Worm (Caenorhabditis elegans) whole organism, L1 larva: ENCODE data around the gene abhd-12.

Experiments
- C04F5.9 ChIP-seq: sonication (generic microtip); optimal IDR thresholded peaks from 2 replicates; lab custom pipeline; 2016; ENCODE audit warnings: missing genetic modification characterization, missing compliant biosample characterization
- C16A3.4 ChIP-seq: fragments of 150-350 bp; optimal IDR thresholded peaks from 2 replicates; lab custom pipeline; 2014; ENCODE audit warnings: missing biosample characterization, missing genetic modification characterization
- F16B12.6 ChIP-seq: fragments of 150-350 bp; optimal IDR thresholded peaks from 2 replicates; lab custom pipeline; 2014; ENCODE audit warnings: missing biosample characterization, missing genetic modification characterization
- Y116A8C.19 ChIP-seq: sonication (generic microtip); optimal IDR thresholded peaks from 2 replicates; lab custom pipeline; 2016; ENCODE audit warnings: missing compliant biosample characterization, missing genetic modification characterization, borderline replicate concordance
- aha-1 ChIP-seq: fragments of 150-350 bp; optimal IDR thresholded peaks from 2 replicates; lab custom pipeline; 2014; ENCODE audit warnings: missing biosample characterization, missing genetic modification characterization
- alr-1 ChIP-seq: fragments of 200-800 bp; sonication (Bioruptor generic); optimal IDR thresholded peaks from 2 replicates; lab custom pipeline; 2018; ENCODE audit warnings: borderline replicate concordance, mild to moderate bottlenecking, missing genetic modification characterization, missing compliant biosample characterization
- aly-2 ChIP-seq: fragments of 150-350 bp; optimal IDR thresholded peaks from 2 replicates; lab custom pipeline; 2014; ENCODE audit warnings: missing biosample characterization, missing genetic modification characterization
- ama-1 ChIP-seq: fragments of 150-350 bp; optimal IDR thresholded peaks from 2 replicates; lab custom pipeline; 2014
- blmp-1 ChIP-seq: fragments of 150-350 bp; optimal IDR thresholded peaks from 2 replicates; lab custom pipeline; 2014; ENCODE audit warnings: missing biosample characterization, missing genetic modification characterization
- ceh-63 ChIP-seq: fragments of 200-800 bp; sonication (Bioruptor generic); optimal IDR thresholded peaks from 2 replicates; lab custom pipeline; 2018; ENCODE audit warnings: mild to moderate bottlenecking, missing genetic modification characterization, missing compliant biosample characterization
- ceh-8 ChIP-seq: fragments of 200-800 bp; sonication (Bioruptor generic); optimal IDR thresholded peaks from 2 replicates; lab custom pipeline; 2018; ENCODE audit warnings: mild to moderate bottlenecking, missing genetic modification characterization, moderate library complexity, missing compliant biosample characterization
- ceh-90 ChIP-seq: sonication (generic microtip); optimal IDR thresholded peaks from 2 replicates; lab custom pipeline; 2016; ENCODE audit warnings: missing genetic modification characterization, missing compliant biosample characterization
- ces-1 ChIP-seq: fragments of 150-350 bp; optimal IDR thresholded peaks from 2 replicates; lab custom pipeline; 2014; ENCODE audit warnings: missing biosample characterization, missing genetic modification reagents, missing genetic modification characterization
- dpl-1 ChIP-seq, 3 experiments: fragments of 150-350 bp in 2 of 3; sonication (generic microtip) in 1 of 3; optimal IDR thresholded peaks; 2 replicates each; lab custom pipeline; 2014 to 2017; ENCODE audit warnings: missing biosample characterization in 3 of 3, missing genetic modification characterization in 3 of 3, missing genetic modification reagents in 3 of 3
- dsc-1 ChIP-seq: sonication (generic microtip); optimal IDR thresholded peaks from 2 replicates; lab custom pipeline; 2016; ENCODE audit warnings: mild to moderate bottlenecking, missing genetic modification characterization, missing compliant biosample characterization
- efl-1 ChIP-seq, 4 experiments: fragments of 150-350 bp; optimal IDR thresholded peaks in 3 of 4; peaks in 1 of 4; 1 replicate in 1 of 4; 2 replicates in 3 of 4; lab custom pipeline; 2014; ENCODE audit warnings: missing biosample characterization in 2 of 4, missing genetic modification characterization in 2 of 4, missing genetic modification reagents in 2 of 4
- efl-3 ChIP-seq: fragments of 200-800 bp; sonication (Bioruptor generic); optimal IDR thresholded peaks from 2 replicates; lab custom pipeline; 2018; ENCODE audit warnings: mild to moderate bottlenecking, missing genetic modification characterization, missing compliant biosample characterization
- egl-13 ChIP-seq: sonication (generic microtip); optimal IDR thresholded peaks from 2 replicates; lab custom pipeline; 2016; ENCODE audit warnings: missing genotype, missing genetic modification reagents, missing genetic modification characterization, missing compliant biosample characterization
- egl-27 ChIP-seq, 2 experiments: fragments of 150-350 bp in 1 of 2; sonication (generic microtip); optimal IDR thresholded peaks; 3 replicates each; lab custom pipeline; 2017 to 2018; ENCODE audit warnings: missing biosample characterization in 2 of 2, missing genetic modification characterization in 2 of 2, missing genetic modification reagents in 2 of 2
- elt-2 ChIP-seq: sonication (generic microtip); optimal IDR thresholded peaks from 2 replicates; lab custom pipeline; 2016; ENCODE audit warnings: missing genetic modification characterization, mild to moderate bottlenecking, inconsistent platforms, missing compliant biosample characterization, missing genetic modification reagents
- fkh-4 ChIP-seq: sonication (generic microtip); optimal IDR thresholded peaks from 2 replicates; lab custom pipeline; 2016; ENCODE audit warnings: missing compliant biosample characterization, missing genetic modification characterization, borderline replicate concordance
- fos-1 ChIP-seq: fragments of 150-350 bp; optimal IDR thresholded peaks from 2 replicates; lab custom pipeline; 2014; ENCODE audit warnings: missing biosample characterization, missing genetic modification characterization
- jun-1 ChIP-seq: fragments of 150-350 bp; optimal IDR thresholded peaks from 2 replicates; lab custom pipeline; 2014; ENCODE audit warnings: missing biosample characterization, missing genetic modification reagents, missing genetic modification characterization
- lin-13 ChIP-seq: fragments of 150-350 bp; optimal IDR thresholded peaks from 2 replicates; lab custom pipeline; 2014; ENCODE audit warnings: missing biosample characterization, missing genetic modification reagents, missing genetic modification characterization
- lin-15B ChIP-seq: fragments of 150-350 bp; sonication (generic microtip); optimal IDR thresholded peaks from 3 replicates; lab custom pipeline; 2014; ENCODE audit warnings: missing biosample characterization, missing genetic modification characterization
- lin-35 ChIP-seq, 2 experiments: fragments of 150-350 bp; optimal IDR thresholded peaks; 2 replicates each; lab custom pipeline; 2014; ENCODE audit warnings: missing biosample characterization in 2 of 2, missing genetic modification characterization in 2 of 2, missing genetic modification reagents in 2 of 2
- lin-39 ChIP-seq: fragments of 150-350 bp; optimal IDR thresholded peaks from 2 replicates; lab custom pipeline; 2014; ENCODE audit warnings: missing biosample characterization, missing genetic modification reagents, missing genetic modification characterization
- lsy-2 ChIP-seq, 2 experiments: fragments of 150-350 bp; optimal IDR thresholded peaks; 2 replicates each; lab custom pipeline; 2014; ENCODE audit warnings: missing biosample characterization in 2 of 2, missing genetic modification characterization in 2 of 2
- mab-9 ChIP-seq: fragments of 200-800 bp; sonication (Bioruptor generic); IDR thresholded peaks from 2 replicates; pipeline ENCODE4 v1.3.6; 2022; ENCODE audit warnings: missing genetic modification reagents, missing genetic modification characterization, missing compliant biosample characterization
- mdl-1 ChIP-seq, 2 experiments: fragments of 150-350 bp; optimal IDR thresholded peaks; 2 replicates each; lab custom pipeline; 2014 to 2017; ENCODE audit warnings: missing biosample characterization in 2 of 2, missing genetic modification characterization in 2 of 2, inconsistent platforms in 1 of 2
- mef-2 ChIP-seq: fragments of 150-350 bp; optimal IDR thresholded peaks from 2 replicates; lab custom pipeline; 2014; ENCODE audit warnings: missing biosample characterization, missing genetic modification characterization
- nhr-11 ChIP-seq: fragments of 150-350 bp; optimal IDR thresholded peaks from 2 replicates; lab custom pipeline; 2014; ENCODE audit warnings: missing biosample characterization, missing genetic modification characterization
- nhr-12 ChIP-seq: sonication (generic microtip); optimal IDR thresholded peaks from 2 replicates; lab custom pipeline; 2017; ENCODE audit warnings: missing biosample characterization, missing genetic modification characterization
- nhr-47 ChIP-seq: sonication (generic microtip); optimal IDR thresholded peaks from 2 replicates; lab custom pipeline; 2016; ENCODE audit warnings: mild to moderate bottlenecking, missing genetic modification characterization, moderate library complexity, missing compliant biosample characterization
- nhr-76 ChIP-seq: sonication (generic microtip); optimal IDR thresholded peaks from 2 replicates; lab custom pipeline; 2017; ENCODE audit warnings: missing biosample characterization, missing genetic modification characterization
- nhr-77 ChIP-seq: fragments of 150-350 bp; optimal IDR thresholded peaks from 2 replicates; lab custom pipeline; 2014; ENCODE audit warnings: missing biosample characterization, missing genetic modification characterization
- nhr-85 ChIP-seq: sonication (generic microtip); peaks from one replicate; lab custom pipeline; 2016; ENCODE audit warnings: missing genetic modification characterization, inconsistent platforms, missing compliant biosample characterization
- nhr-90 ChIP-seq: sonication (generic microtip); optimal IDR thresholded peaks from 2 replicates; lab custom pipeline; 2016; ENCODE audit warnings: mild to moderate bottlenecking, missing genetic modification characterization, missing compliant biosample characterization; ENCODE audit not compliant: poor library complexity
- pax-3 ChIP-seq: fragments of 200-800 bp; sonication (Bioruptor generic); optimal IDR thresholded peaks from 2 replicates; lab custom pipeline; 2018; ENCODE audit warnings: mild to moderate bottlenecking, missing genetic modification characterization, moderate library complexity, missing compliant biosample characterization
- snpc-4 ChIP-seq: fragments of 150-350 bp; optimal IDR thresholded peaks from 2 replicates; lab custom pipeline; 2014; ENCODE audit warnings: missing biosample characterization, missing genetic modification characterization
- sox-4 ChIP-seq: sonication (generic microtip); optimal IDR thresholded peaks from 2 replicates; lab custom pipeline; 2016; ENCODE audit warnings: missing genetic modification characterization, missing compliant biosample characterization
- sup-37 ChIP-seq: fragments of 200-800 bp; sonication (Bioruptor generic); optimal IDR thresholded peaks from 2 replicates; lab custom pipeline; 2018; ENCODE audit warnings: mild to moderate bottlenecking, missing genetic modification characterization, missing compliant biosample characterization
- tbx-2 ChIP-seq: sonication (generic microtip); optimal IDR thresholded peaks from 2 replicates; lab custom pipeline; 2016; ENCODE audit warnings: missing genetic modification characterization, missing compliant biosample characterization
- unc-130 ChIP-seq: fragments of 150-350 bp; optimal IDR thresholded peaks from 2 replicates; lab custom pipeline; 2017; ENCODE audit warnings: missing biosample characterization, missing genetic modification characterization, inconsistent platforms
- unc-62 ChIP-seq: fragments of 150-350 bp; optimal IDR thresholded peaks from 2 replicates; lab custom pipeline; 2014; ENCODE audit warnings: missing biosample characterization, missing genetic modification reagents, missing genetic modification characterization
- zag-1 ChIP-seq: fragments of 150-350 bp; optimal IDR thresholded peaks from 2 replicates; lab custom pipeline; 2014; ENCODE audit warnings: missing biosample characterization, missing genetic modification characterization
- zip-4 ChIP-seq: fragments of 200-800 bp; sonication (Bioruptor generic); optimal IDR thresholded peaks from 2 replicates; lab custom pipeline; 2018; ENCODE audit warnings: mild to moderate bottlenecking, missing genetic modification characterization, moderate library complexity, missing compliant biosample characterization
- ztf-11 ChIP-seq, 2 experiments: sonication (generic microtip); optimal IDR thresholded peaks; 2 replicates each; lab custom pipeline; 2016 to 2017; ENCODE audit warnings: missing genetic modification characterization in 2 of 2, missing biosample characterization in 1 of 2, missing compliant biosample characterization in 1 of 2
- ztf-4 ChIP-seq: fragments of 150-350 bp; optimal IDR thresholded peaks from 2 replicates; lab custom pipeline; 2014; ENCODE audit warnings: missing biosample characterization, missing genetic modification characterization

abhd-12 gene

DNA sequence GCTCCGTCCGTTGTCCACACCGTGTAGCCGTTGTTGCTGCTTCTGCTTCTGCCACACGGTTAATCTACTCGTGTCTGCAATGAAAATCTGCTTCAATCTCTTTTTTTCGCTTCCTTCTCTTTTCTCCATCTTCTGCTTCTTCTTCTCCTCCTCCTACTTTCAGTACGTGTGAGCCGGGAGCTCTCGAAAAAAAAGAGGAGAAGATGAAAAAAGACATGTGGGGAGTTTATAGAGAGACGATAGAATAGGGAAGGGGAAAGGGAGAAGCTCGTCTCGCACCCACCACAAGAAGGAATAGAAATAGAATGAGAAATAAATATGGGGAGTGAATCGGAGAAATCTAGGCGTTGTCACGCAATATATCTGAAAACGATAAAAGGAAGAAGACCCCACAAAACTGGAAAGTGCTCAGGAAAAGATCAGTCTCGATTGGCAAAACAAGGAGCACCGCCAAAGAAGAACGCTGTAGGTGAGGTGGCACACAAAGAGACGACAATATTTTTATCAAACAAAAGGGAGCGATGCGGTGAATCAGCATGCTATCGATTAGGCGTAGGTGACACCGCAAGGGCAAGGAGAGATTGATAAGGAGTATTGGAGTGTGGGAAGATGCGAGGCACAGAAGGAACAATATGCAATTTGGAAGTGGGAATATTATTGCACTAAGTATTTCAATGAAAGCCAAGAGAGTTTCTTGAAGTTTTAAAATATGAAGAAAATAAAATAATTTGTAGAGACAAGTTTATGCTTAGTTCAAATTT, 5.8 kb upstream of the abhd-12 start, which contains the start of gene let-413 (continued):
- peak in 1 of 2 experiments; percentile 15 for TF ChIP-seq lin-35 (GFP tag; optimal IDR thresholded peaks at IDR 0.05; lab: Kevin White, UChicago)
- TF ChIP-seq, all 84 proteins: peak for 10

DNA sequence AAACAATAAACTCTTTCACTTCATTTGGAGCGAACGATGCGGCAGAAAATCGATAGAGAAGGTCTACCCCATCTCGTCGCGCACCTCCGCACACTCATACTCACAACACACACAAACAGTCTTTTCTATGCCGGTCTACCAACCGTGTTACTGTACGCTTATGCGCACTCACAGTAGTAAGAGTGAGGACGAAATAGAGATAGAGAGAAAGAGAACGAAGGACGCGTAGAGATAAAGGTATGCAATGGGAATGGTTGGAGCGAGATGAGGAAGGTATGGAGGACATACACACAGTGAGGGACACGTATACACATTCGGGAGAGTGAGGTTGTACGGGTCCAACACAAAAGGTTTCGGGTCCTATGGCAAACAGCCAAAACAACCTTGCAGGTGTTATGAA, 4.9 kb upstream of the abhd-12 start:
- TF ChIP-seq jun-1 (tag; lab: Kevin White, UChicago): no peak
- TF ChIP-seq efl-3 (GFP tag; lab: Kevin White, UChicago): no peak
- TF ChIP-seq C04F5.9: no peak
- no peak for TF ChIP-seq sox-4
- no peak for TF ChIP-seq zag-1 (tag; lab: Kevin White, UChicago)
- TF ChIP-seq nhr-12 (tag; lab: Kevin White, UChicago): no peak
- TF ChIP-seq lsy-2 (tag; optimal IDR thresholded peaks at IDR 0.05; lab: Kevin White, UChicago): peak in 1 of 2 experiments; percentile 82
- TF ChIP-seq ceh-90 (tag; lab: Kevin White, UChicago): no peak
- no peak for TF ChIP-seq mef-2 (tag; lab: Kevin White, UChicago)
- TF ChIP-seq ama-1 (lab: Kevin White, UChicago): no peak
- no peak for TF ChIP-seq nhr-76
- peak; percentile 77 for TF ChIP-seq blmp-1
- peak; percentile 79 for TF ChIP-seq nhr-85
- no peak for TF ChIP-seq aha-1
- no peak for TF ChIP-seq fkh-4 (tag; lab: Kevin White, UChicago)
- TF ChIP-seq mab-9: no peak
- peak; percentile 10 for TF ChIP-seq F16B12.6 (tag; lab: Kevin White, UChicago)
- TF ChIP-seq ztf-4 (tag; lab: Kevin White, UChicago): no peak
- TF ChIP-seq ces-1 (GFP tag; lab: Kevin White, UChicago): no peak
- no peak for TF ChIP-seq unc-130 (tag; lab: Kevin White, UChicago)
- TF ChIP-seq egl-13 (tag; lab: Kevin White, UChicago): no peak
- TF ChIP-seq dpl-1 (GFP tag; optimal IDR thresholded peaks at IDR 0.05; lab: Kevin White, UChicago): peak in 2 of 3 experiments; percentile 12 to 31
- TF ChIP-seq egl-27 (tag; optimal IDR thresholded peaks at IDR 0.05; lab: Kevin White, UChicago): no peak
- TF ChIP-seq C16A3.4 (tag; lab: Kevin White, UChicago): peak; percentile 46
- TF ChIP-seq sup-37 (GFP tag; lab: Kevin White, UChicago): no peak
- TF ChIP-seq unc-62 (GFP tag; lab: Kevin White, UChicago): no peak
- no peak for TF ChIP-seq nhr-11 (tag; lab: Kevin White, UChicago)
- TF ChIP-seq tbx-2 (tag; lab: Kevin White, UChicago): no peak
- TF ChIP-seq elt-2 (tag; lab: Kevin White, UChicago): no peak
- TF ChIP-seq lin-39 (tag; lab: Kevin White, UChicago): no peak
- TF ChIP-seq fos-1 (tag; lab: Kevin White, UChicago): no peak
- no peak for TF ChIP-seq dsc-1 (tag; lab: Kevin White, UChicago)
- no peak for TF ChIP-seq lin-15B (tag; lab: Kevin White, UChicago)
- TF ChIP-seq pax-3 (tag; lab: Kevin White, UChicago): no peak
- peak in 1 of 2 experiments; percentile 27 for TF ChIP-seq mdl-1 (tag; optimal IDR thresholded peaks at IDR 0.05; lab: Kevin White, UChicago)
- TF ChIP-seq snpc-4: no peak
- TF ChIP-seq nhr-47 (tag; lab: Kevin White, UChicago): no peak
- no peak for TF ChIP-seq ztf-11 (tag; optimal IDR thresholded peaks at IDR 0.05; lab: Kevin White, UChicago)
- no peak for TF ChIP-seq Y116A8C.19 (tag; lab: Kevin White, UChicago)
- TF ChIP-seq ceh-8: no peak
- no peak for TF ChIP-seq alr-1
- TF ChIP-seq nhr-90 (tag; lab: Kevin White, UChicago): no peak
- no peak for TF ChIP-seq aly-2
- TF ChIP-seq zip-4 (GFP tag; lab: Kevin White, UChicago): no peak
- peak; percentile 13 to 20 for TF ChIP-seq efl-1 (optimal IDR thresholded peaks at IDR 0.05; lab: Kevin White, UChicago)
- TF ChIP-seq efl-1 (GFP tag; optimal IDR thresholded peaks at IDR 0.05 in 1 of 2; lab: Kevin White, UChicago): peak in 1 of 2 experiments; percentile 93
- no peak for TF ChIP-seq nhr-77 (tag; lab: Kevin White, UChicago)
- TF ChIP-seq ceh-63 (GFP tag; lab: Kevin White, UChicago): no peak
- TF ChIP-seq lin-13 (GFP tag; lab: Kevin White, UChicago): no peak
